Fruit fly (Drosophila melanogaster) ovary, adult (tissue): ENCODE results near the gene Ras85D.

Experiments
- CG17801 ChIP-seq: fragments of 200-800 bp; optimal IDR thresholded peaks from 2 replicates; lab custom pipeline; 2019; ENCODE audit warnings: missing biosample characterization, mild to moderate bottlenecking, missing genetic modification characterization, moderate library complexity; ENCODE audit not compliant: partially characterized antibody

Gene Ras85D

DNA sequence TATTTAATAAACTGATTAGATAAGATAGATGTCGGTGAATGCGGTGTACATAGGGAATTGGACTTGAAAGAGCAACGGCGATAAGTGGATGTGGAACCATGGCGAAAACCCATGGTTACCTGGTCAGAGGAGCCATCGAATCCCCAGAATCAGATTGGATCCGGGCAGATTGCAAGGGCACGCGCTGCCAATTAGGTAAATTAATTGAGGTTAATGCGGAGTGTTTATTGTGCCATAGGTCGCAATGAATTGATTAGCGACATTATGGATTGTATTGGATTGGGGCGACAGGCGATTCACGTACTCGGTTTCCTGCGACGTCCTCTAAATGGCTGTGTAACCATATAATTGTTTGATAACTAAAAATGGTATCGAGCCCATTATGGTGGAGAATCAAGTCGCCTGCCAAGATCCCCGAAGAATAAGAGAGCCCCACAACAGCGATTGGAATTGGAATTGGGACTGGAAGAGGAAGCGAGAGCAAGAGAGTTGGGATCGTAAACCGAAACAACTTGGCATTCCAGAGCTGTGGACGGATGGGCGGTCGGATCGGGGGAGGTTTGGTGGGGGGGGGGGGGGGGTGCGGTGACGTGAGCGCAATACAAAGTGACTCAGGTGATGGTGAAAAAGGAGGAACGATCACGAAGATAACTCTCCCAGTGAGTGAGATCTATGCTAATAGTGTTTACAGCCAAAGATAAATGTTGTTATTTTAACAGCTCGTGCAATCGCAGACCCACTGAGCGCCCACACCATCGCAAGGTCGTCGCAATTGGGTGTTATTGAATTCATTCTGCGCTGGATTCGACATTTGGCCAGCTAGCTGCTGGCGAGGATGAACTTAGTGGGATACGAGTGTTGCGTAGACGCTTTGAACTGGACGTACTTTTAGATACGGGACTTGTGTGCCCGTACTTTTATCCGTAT lies 11.1 kb downstream of the Ras85D start:
- TF ChIP-seq CG17801 (GFP tag; lab: Kevin White, UChicago), result no peak

DNA sequence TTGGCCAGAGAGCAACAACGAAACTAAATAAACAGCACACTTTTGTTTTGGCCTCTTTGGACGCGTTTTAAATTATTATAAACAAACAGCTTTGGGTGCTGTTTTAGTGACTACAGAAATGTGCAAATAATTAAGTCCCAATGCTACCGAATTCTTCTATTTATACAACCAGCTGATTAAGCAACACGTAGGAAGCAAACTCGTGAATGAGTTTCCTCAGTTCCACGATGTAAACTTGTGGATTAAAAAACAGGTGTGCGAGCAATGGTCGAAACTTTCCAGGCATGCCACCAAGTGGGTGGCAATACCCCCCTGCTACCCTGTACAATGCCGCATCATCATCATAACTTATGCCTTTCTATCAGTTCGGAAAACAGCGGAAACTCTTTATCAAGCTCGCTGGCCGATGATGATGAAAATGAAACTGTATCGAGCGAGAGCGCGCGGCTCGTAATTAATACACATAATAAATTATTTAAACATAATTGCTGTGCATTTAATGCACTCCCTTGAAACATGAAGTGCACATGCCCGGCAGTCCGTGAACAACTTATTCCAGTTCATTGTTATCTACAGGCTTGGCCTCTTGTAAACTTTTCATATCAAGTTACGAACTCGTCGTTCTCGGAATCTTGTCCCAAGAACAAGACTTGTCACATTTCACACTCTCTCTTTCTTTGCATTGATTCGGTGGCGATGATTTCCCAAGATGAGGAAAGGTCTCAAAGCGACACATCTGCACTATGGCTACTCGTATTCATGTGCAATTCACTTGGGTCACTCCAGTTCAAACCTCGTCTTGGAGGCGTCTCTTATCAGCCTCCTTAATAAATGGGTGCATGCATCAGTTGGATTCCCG lies 12.4 kb downstream of the Ras85D start:
- no peak for TF ChIP-seq CG17801 (GFP tag; lab: Kevin White, UChicago)

DNA sequence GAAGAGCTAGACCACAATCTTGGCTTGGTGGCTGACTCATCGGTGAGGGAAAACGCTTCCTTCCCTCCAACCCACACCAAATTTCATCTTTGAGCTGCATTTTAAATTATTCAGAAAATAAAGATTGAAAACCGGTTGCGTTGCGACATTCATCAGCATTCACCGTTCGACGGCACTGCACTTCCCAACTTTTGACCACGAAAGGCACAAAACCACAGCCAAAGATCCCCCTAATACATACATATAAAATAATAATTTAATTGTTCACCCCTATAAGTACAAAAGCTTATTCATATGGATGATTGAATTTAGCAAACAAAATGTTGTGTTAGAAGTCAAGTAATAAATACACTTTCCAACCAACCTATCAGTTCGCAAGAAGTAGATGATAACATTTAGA lies 13.6 kb downstream of the Ras85D start:
- no peak for TF ChIP-seq CG17801 (GFP tag; lab: Kevin White, UChicago)

DNA sequence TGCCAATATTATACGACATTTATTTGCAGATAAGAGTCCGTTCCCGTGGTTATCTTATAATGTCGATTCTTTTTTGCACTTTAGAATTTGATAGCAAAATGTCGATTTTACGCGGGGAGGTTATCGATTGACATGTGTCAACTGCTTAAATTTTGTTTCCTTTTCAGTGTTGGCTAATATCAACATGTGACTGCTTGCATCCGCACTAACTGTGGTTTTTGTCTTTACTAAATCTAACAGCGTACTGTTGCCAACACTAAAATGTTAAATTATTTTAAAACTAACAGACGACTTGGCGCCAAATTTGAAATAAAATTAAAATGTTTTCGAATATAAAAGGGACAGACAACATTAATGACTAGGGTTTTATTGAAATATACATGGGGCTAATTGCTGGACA lies 16.1 kb downstream of the Ras85D start:
- TF ChIP-seq CG17801 (GFP tag; lab: Kevin White, UChicago), result no peak

DNA sequence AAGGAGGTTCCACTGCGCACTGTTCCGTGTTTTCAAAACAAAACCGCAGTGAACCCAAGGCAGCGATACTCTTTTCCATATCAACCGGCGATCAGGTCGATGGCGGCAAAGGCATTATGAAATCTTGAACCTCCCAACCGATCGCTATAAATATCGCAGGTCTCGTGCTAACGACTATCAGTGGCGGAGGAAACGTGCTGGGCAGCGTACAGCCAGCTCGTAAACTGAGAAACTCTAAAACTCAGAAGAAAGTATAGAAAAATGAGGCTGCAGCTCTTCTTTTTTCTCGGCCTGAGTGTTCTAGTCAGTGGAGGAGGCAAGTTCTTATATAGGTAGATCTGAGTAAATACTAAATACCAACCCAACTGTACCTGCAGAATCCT lies 18.2 kb downstream of the Ras85D start, which contains the start of gene phu:
Gene phu, plus strand, starts transcription at position 175 of the 383 bp plus-strand sequence.
- no peak for TF ChIP-seq CG17801 (GFP tag; lab: Kevin White, UChicago)

DNA sequence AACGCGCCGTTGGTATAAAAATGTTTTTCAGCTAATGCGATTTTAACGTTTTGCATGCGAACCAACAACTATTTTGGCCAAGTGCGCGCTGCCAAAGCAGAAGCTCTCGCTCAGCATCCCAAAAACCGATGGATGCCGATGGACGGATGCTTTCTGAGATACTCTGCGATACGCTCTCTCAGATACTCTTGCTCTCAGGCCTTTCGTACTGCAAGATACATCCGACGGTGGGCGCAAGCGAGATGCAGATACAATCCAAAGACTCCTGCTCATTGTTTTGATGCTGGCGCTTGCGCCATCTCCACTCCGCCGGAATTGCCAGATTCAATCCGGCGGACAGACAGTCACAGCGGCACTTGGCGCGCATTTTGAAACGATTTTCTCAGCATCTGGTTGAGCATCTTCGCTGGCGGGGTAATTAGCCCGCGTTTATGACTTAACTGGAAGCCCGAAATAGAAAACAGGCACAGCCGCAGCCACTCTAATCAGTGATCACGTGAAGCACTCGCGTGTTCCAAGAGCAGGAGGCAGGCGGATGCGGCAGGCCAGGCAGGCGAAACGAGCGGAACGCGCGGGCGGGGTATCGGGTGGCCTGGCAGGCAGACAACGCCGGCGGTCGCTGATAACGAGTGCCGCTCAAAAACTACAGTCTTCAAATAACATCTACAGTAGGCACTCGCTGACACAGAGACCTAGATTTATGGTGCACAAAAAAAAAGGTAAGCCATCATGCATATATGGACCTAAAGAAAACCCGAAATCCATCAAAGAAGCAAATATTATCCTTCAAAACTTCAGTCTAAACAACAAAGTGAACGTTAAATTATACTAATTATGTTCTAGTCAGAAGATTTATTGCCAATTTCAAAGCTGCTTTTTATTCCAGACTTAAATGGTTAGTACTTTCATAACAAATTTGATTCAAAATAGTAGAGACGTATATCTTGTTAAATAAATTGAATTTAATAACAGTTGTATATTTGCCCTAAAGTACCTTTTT lies 18.9 kb downstream of the Ras85D start, which contains the start of gene CG16779:
Gene CG16779, minus strand, starts transcription at position 51 of the 1,000 bp plus-strand sequence.
- no peak for TF ChIP-seq CG17801 (GFP tag; lab: Kevin White, UChicago)

DNA sequence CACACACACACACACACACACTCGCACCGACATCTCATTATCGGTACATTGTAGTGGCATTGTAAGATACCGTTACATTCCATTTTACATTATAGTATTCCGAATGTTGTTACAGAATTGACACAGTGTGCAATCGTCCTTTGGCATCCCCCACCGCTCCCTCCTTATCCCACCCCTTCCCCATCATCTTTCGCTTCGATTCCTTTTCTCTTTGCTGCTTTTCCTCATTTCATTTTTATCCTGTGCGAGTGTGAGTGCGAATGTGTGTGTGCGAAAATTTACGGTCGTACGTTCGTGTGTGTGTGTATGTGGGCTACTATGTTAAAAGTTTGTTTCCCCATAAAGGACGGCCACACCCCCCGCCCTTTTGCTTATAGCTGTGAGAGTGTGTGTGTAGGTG lies 20.8 kb downstream of the Ras85D start:
- no peak for TF ChIP-seq CG17801 (GFP tag; lab: Kevin White, UChicago)

DNA sequence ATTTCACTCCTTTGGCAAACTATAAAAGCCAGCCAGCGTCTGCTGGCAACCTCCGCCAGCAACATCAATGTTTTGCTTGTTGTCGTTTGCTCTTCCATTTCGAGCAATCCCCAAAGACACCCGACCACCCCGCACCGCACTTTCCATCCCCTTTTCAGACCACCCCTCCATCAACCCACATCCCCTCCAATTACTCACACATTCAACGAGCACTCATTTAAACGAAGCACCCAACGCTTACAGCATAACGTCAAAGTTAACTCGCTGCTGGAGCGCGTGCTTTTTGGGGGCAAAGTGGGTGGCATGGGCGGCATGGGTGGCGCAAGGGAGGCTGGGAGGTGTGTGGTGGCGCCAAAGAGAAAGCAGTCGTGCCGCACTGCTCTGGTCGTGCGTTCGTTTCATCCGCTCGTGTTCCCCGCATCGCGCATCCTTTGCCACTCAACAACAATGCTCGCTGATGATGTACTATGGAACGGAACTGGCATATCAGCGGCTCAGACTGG lies 21.8 kb downstream of the Ras85D start:
- no peak for TF ChIP-seq CG17801 (GFP tag; lab: Kevin White, UChicago)

DNA sequence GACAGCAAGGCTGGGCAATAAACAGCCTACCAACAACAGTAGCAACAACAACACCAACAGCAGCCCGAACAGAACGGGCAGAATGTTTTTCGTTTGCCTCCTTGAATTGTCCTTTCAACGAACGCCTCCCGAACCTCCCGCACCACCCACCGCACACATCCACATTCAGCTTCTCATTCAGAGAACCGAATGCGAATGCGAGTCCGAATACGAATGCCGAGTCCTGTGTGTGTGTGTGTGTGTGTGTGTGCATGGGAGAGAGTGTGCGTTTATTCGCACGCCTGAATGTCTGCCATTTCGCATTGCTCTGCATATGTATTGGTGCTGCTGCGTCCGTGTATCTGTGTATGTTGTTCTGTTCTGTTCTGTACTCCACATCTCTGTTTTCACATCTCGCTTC lies 24.4 kb downstream of the Ras85D start:
- TF ChIP-seq CG17801 (GFP tag; lab: Kevin White, UChicago), result no peak

DNA sequence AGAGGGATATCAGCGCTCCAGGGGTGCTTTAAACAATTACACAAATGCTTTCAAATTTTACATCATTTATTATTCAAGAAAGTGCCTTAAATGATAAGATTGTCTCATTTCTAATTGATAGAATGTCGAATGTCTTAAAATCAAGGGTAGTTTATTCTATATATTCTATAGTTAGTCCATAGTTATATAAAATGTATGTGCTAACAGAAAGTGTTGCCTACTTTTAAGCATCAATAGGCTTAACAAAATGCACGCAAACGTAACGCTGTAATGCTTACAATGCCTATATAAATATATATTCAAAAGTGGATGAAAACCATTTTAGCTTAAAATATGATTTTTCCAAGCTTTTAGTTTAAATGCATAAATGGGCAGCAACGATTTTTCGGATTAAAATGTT lies 24.9 kb downstream of the Ras85D start:
- no peak for TF ChIP-seq CG17801 (GFP tag; lab: Kevin White, UChicago)

DNA sequence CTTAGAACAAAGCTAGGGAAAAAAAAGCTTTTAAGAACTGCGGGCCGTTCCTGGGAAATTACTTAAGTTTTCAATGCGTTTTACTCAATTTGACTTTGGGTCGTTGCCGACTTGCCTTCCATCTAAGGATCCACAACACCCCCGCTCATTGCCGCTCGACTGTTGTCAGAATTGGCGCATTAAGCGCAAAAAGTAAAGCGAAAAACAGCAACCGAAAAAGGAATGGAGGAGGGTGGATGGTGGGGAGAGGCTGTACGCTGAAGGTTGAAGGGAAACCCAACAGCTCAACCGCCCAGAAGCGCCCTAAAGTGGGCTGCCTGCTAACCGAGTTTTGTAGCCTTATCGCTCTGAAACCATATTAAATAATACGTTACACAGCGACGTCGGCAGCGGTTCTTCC lies 25.3 kb downstream of the Ras85D start:
- TF ChIP-seq CG17801 (GFP tag; lab: Kevin White, UChicago), result no peak

DNA sequence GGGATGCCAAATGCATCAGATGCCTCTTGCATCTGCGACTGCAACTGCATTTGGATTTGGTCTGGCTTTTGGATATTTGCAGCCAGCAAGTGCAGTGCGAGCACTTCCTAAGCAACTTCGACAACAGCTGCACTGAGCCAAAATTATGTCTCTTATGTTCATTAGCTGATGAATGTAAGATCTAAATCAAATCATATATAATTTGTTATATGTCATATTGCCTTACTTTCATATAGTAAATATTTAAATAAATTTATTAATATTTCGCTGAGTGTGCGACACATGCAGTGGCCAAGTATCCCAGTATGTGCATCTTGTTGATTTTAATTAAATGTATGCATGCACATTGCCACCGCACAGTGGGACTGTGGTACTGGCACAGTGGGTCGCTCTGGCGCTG lies 32.5 kb downstream of the Ras85D start:
- no peak for TF ChIP-seq CG17801 (GFP tag; lab: Kevin White, UChicago)

DNA sequence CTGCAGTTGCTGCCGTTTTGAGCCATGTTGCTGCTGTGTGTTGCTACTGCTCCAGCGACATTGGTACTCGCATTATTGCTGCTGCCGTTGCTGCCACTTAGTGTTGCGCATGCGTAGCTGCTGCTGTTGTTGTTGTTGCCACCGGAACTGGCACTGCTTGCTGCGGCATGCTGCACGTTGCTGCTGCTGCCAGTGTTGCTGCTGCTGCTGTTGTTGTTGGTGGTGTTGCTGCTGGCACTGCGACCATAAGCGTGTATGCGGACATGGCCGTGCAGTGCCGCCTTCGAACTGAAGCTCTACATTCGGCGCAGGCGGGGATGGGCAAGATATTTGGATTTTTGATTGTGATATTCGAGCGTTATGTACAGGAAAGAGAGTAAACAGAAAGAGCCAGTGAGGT lies 44.8 kb downstream of the Ras85D start:
- no peak for TF ChIP-seq CG17801 (GFP tag; lab: Kevin White, UChicago)
